Fruit fly (Drosophila melanogaster): ENCODE results near the gene CG12402.

Gene CG12402

DNA sequence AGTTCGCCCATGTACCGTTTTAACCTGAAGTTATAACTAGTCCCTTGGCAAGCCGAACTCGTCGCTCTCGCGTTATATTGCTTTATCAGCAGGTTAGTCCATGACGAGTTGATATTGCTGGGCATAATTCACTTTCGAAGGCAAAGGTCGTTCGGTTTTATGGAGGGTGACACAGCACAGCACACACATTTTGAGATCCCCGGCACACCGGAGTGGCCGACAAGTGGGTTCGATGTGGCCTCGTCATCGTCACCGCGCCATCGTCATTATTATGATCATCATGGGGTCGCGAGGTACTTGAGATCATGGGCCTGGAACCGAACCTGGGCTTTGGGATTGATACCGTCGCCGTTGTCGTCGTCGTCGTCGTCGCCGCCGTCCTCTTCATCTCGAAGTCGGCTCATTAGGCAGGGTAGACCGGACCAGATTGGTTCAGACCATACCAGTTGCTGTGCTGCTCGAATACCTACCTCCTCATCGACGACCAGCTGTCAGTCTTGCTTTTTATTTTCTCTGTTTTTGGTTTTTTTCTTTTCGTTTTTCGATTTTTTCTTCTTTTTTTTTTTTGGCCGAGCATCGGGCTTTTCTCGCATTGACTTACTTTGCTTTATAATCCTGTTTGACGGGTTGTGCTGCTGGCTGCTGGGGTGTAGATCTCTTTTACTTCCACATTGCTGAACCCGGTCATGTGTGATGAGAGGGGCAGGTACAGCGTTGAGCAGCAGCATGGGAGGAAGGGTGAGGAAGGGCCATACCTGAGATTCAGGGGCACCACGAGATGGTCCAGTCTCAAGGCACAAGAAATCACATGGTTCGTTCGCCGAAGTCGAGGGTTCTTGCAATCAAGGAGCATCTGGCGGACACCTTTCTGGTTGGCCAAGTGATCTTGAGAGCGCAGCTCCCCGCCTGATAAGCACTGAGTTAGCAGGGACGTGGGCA is 46.8 kb downstream of the CG12402 start:
- TF ChIP-seq EcR (GFP tag; optimal IDR thresholded peaks at IDR 0.05) (peak in 1 of 2 experiments; percentile 50), psq (optimal IDR thresholded peaks at IDR 0.05) (no peak)

- no peak for TF ChIP-seq CG8478 (optimal IDR thresholded peaks at IDR 0.05)
- no peak for TF ChIP-seq psq (optimal IDR thresholded peaks at IDR 0.05)
- TF ChIP-seq pan (optimal IDR thresholded peaks at IDR 0.05), result no peak
- no peak for TF ChIP-seq EcR (GFP tag; optimal IDR thresholded peaks at IDR 0.05)
- no peak for TF ChIP-seq usp (GFP tag; optimal IDR thresholded peaks at IDR 0.05)
Measured at dm6 chr3R:14060399-14060798, 47.7 kb downstream of the CG12402 start.

DNA sequence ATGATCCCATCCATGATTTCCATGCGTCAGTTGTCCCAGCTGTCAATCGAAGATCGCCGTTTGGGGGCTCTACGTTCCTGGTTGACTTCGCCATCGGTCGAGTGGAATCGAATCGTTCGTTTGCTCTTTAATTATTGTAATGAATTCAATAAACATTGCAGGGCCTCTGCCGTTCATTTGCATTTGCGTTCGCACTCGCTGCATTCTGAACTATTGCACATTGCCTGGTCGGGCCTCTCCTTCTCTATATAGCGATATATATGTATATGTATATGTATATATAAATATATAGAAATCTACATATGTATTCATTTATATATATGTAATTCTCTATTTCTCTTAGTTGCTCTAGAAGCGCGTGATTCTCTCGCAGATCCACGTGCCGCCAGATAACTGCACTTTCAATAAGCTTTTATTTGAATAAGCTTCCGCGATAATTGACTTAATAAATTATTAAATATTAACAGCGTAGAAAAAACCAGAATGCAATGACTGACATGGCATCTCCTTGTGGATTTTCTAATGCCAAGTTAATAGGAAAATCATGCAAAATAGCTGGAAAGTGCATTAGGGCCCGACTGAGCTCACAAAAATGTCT is 48.3 kb downstream of the CG12402 start:
- TF ChIP-seq CG8478 (optimal IDR thresholded peaks at IDR 0.05), result no peak
- TF ChIP-seq pan (optimal IDR thresholded peaks at IDR 0.05), result no peak
- TF ChIP-seq psq (optimal IDR thresholded peaks at IDR 0.05), result no peak
- no peak for TF ChIP-seq Dll (optimal IDR thresholded peaks at IDR 0.05)
- no peak for TF ChIP-seq EcR (GFP tag; optimal IDR thresholded peaks at IDR 0.05)
- no peak for TF ChIP-seq usp (GFP tag; optimal IDR thresholded peaks at IDR 0.05)

dm6 chr3R:14058531-14059431 is 49.3 kb downstream of the CG12402 start:
- TF ChIP-seq pan (optimal IDR thresholded peaks at IDR 0.05) (no peak), EcR (GFP tag; optimal IDR thresholded peaks at IDR 0.05) (no peak), CG8478 (optimal IDR thresholded peaks at IDR 0.05) (no peak), psq (optimal IDR thresholded peaks at IDR 0.05) (no peak)

DNA sequence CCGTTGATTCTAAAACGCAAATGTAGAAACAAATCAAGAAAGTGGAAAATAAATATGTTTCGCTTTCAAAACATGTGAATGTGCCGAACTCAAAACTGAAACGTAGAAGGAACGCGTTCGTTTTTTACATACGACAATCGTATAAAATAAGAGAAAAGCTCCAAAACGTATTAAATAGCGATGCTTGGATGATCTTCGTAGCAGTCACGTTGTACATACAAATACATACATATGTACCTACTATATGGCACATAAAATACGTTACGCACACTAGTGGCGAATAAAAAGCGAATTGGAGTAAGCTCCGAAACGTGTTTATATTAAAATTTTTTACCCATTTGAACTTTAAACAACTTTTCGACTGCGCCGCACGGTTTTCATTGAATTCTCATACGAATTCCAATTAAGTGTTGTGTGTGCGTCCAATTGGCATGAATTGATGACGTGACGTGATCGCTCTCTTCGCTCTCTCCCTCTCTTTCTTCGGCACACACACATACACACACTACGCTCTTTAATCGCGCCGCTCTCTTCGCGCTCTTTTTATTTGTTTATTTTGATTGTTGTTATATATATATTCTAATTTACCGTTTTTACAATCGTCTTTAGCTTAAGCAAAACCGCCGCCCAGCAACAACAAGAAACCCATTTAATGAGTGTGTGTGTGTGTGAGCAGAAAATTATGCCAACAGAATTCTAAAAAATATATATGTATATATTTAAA is 50.8 kb downstream of the CG12402 start:
- TF ChIP-seq CG8478 (optimal IDR thresholded peaks at IDR 0.05) (no peak), Dll (optimal IDR thresholded peaks at IDR 0.05) (no peak)

dm6 chr3R:14056320-14057053 is 51.6 kb downstream of the CG12402 start, which contains the start of gene foxo:
foxo (plus strand) TSS chr3R:14056945.
- TF ChIP-seq psq (optimal IDR thresholded peaks at IDR 0.05) (no peak), usp (GFP tag; optimal IDR thresholded peaks at IDR 0.05) (no peak), EcR (GFP tag; optimal IDR thresholded peaks at IDR 0.05) (no peak), Dll (optimal IDR thresholded peaks at IDR 0.05) (peak; percentile 27), pan (optimal IDR thresholded peaks at IDR 0.05) (no peak), CG8478 (optimal IDR thresholded peaks at IDR 0.05) (no peak)

DNA sequence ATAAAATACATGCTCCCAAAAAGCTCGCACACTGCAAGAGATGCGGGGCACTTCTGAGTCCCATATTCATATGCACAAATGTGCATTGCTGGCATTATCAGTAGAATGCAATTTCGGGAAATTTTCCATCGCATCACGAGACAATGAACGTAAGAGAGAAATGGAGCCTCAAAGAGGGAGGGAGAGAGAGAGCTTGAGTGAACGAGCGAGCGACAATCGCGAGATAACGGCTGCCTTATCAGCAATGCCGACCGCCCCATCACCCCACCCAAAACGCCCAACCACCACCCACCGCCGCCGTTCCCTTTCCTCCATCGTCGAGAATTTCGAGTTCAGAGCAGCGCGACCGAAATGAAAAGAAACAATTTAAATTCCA is 52.2 kb downstream of the CG12402 start:
- TF ChIP-seq psq (optimal IDR thresholded peaks at IDR 0.05) (no peak), EcR (GFP tag; optimal IDR thresholded peaks at IDR 0.05) (peak in 1 of 2 experiments; percentile 42)
